Worm (Caenorhabditis elegans) whole organism, L4 larva: ENCODE data around the gene C28C12.1.

Experiments
- F10B5.3 ChIP-seq: sonication (generic microtip); optimal IDR thresholded peaks from 2 replicates; lab custom pipeline; 2016; ENCODE audit warnings: mild to moderate bottlenecking, missing genetic modification characterization, missing compliant biosample characterization
- Y105C5A.15 ChIP-seq: fragments of 200-800 bp; sonication (Bioruptor generic); IDR thresholded peaks from 2 replicates; pipeline ENCODE4 v1.3.6; 2022; ENCODE audit warnings: missing genetic modification characterization, missing compliant biosample characterization
- Y5F2A.4 ChIP-seq: fragments of 200-800 bp; sonication (Bioruptor generic); optimal IDR thresholded peaks from 2 replicates; lab custom pipeline; 2018; ENCODE audit warnings: mild to moderate bottlenecking, missing genetic modification characterization, missing compliant biosample characterization
- aha-1 ChIP-seq: fragments of 150-350 bp; peaks from one replicate; lab custom pipeline; 2014; ENCODE audit warnings: missing biosample characterization, missing genetic modification characterization
- ama-1 ChIP-seq: fragments of 150-350 bp; optimal IDR thresholded peaks from 2 replicates; lab custom pipeline; 2014; ENCODE audit warnings: inconsistent platforms, mixed read lengths
- attf-4 ChIP-seq: sonication (generic microtip); optimal IDR thresholded peaks from 3 replicates; lab custom pipeline; 2017; ENCODE audit warnings: missing biosample characterization, missing genetic modification characterization
- ceh-20 ChIP-seq: fragments of 200-800 bp; sonication (Bioruptor generic); IDR thresholded peaks from 2 replicates; pipeline ENCODE4 v1.3.6; 2022; ENCODE audit warnings: missing genetic modification reagents, missing genetic modification characterization, missing compliant biosample characterization
- ces-1 ChIP-seq: fragments of 150-350 bp; sonication (generic microtip); optimal IDR thresholded peaks from 4 replicates; lab custom pipeline; 2014; ENCODE audit warnings: missing biosample characterization, missing genetic modification reagents, missing genetic modification characterization
- cey-2 ChIP-seq: sonication (generic microtip); optimal IDR thresholded peaks from 3 replicates; lab custom pipeline; 2017; ENCODE audit warnings: missing genetic modification characterization, mild to moderate bottlenecking, missing compliant biosample characterization, antibody characterized with exemption, borderline replicate concordance; ENCODE audit not compliant: insufficient read depth
- ctbp-1 ChIP-seq: fragments of 200-800 bp; sonication (Bioruptor generic); IDR thresholded peaks from 2 replicates; pipeline ENCODE4 v1.3.6; 2022; ENCODE audit warnings: missing genetic modification reagents, missing genetic modification characterization, missing compliant biosample characterization
- daf-12 ChIP-seq: fragments of 150-350 bp; optimal IDR thresholded peaks from 2 replicates; lab custom pipeline; 2014; ENCODE audit warnings: missing biosample characterization, missing genetic modification reagents, missing genetic modification characterization
- daf-16 ChIP-seq, 3 experiments: sonication (generic microtip); optimal IDR thresholded peaks; 2 replicates each; lab custom pipeline; 2016 to 2017; ENCODE audit warnings: missing genetic modification characterization in 3 of 3, missing genetic modification reagents in 3 of 3, mild to moderate bottlenecking in 2 of 3, missing compliant biosample characterization in 2 of 3, missing biosample characterization in 1 of 3, moderate library complexity in 1 of 3
- daf-8 ChIP-seq: fragments of 200-800 bp; sonication (Bioruptor generic); IDR thresholded peaks from 2 replicates; pipeline ENCODE4 v1.3.6; 2022; ENCODE audit warnings: missing genetic modification characterization, missing compliant biosample characterization
- dmd-6 ChIP-seq: fragments of 200-800 bp; sonication (Bioruptor generic); IDR thresholded peaks from 2 replicates; pipeline ENCODE4 v1.3.6; 2022; ENCODE audit warnings: missing genetic modification reagents, missing genetic modification characterization, missing compliant biosample characterization
- dmd-9 ChIP-seq: fragments of 200-800 bp; sonication (Bioruptor generic); IDR thresholded peaks from 2 replicates; pipeline ENCODE4 v1.3.6; 2022; ENCODE audit warnings: missing genetic modification reagents, missing genetic modification characterization, missing compliant biosample characterization
- dpl-1 ChIP-seq: fragments of 150-350 bp; optimal IDR thresholded peaks from 2 replicates; lab custom pipeline; 2014; ENCODE audit warnings: missing biosample characterization, missing genetic modification reagents, missing genetic modification characterization
- dve-1 ChIP-seq: sonication (generic microtip); optimal IDR thresholded peaks from 2 replicates; lab custom pipeline; 2017; ENCODE audit warnings: antibody characterized with exemption, mild to moderate bottlenecking, missing genetic modification characterization, missing compliant biosample characterization; ENCODE audit not compliant: insufficient read depth
- egl-27 ChIP-seq: sonication (generic microtip); optimal IDR thresholded peaks from 3 replicates; lab custom pipeline; 2017; ENCODE audit warnings: missing biosample characterization, missing genetic modification reagents, missing genetic modification characterization
- egl-43 ChIP-seq: fragments of 200-800 bp; sonication (Bioruptor generic); IDR thresholded peaks from 2 replicates; pipeline ENCODE4 v1.3.6; 2022; ENCODE audit warnings: missing genetic modification reagents, missing genetic modification characterization, missing compliant biosample characterization
- fkh-10 ChIP-seq: fragments of 150-350 bp; optimal IDR thresholded peaks from 2 replicates; lab custom pipeline; 2014; ENCODE audit warnings: missing biosample characterization, missing genetic modification reagents, missing genetic modification characterization
- fos-1 ChIP-seq: fragments of 150-350 bp; optimal IDR thresholded peaks from 2 replicates; lab custom pipeline; 2014; ENCODE audit warnings: missing biosample characterization, missing genetic modification characterization
- hmg-1.1 ChIP-seq: fragments of 200-800 bp; sonication (Bioruptor generic); IDR thresholded peaks from 2 replicates; pipeline ENCODE4 v1.3.6; 2022; ENCODE audit warnings: missing genetic modification reagents, missing genetic modification characterization, missing compliant biosample characterization
- lin-13 ChIP-seq: fragments of 150-350 bp; optimal IDR thresholded peaks from 2 replicates; lab custom pipeline; 2014; ENCODE audit warnings: missing biosample characterization, missing genetic modification reagents, missing genetic modification characterization
- lsy-2 ChIP-seq, 2 experiments: fragments of 150-350 bp in 1 of 2; sonication (generic microtip) in 1 of 2; optimal IDR thresholded peaks; 2 replicates each; lab custom pipeline; 2014 to 2017; ENCODE audit warnings: missing biosample characterization in 2 of 2, missing genetic modification characterization in 2 of 2
- madf-5 ChIP-seq, 2 experiments: fragments of 200-800 bp; sonication (Bioruptor generic); IDR thresholded peaks; 2 replicates each; pipeline ENCODE4 v1.3.6; 2022; ENCODE audit warnings: missing compliant biosample characterization in 2 of 2, missing genetic modification characterization in 2 of 2
- madf-9 ChIP-seq: fragments of 200-800 bp; sonication (Bioruptor generic); conservative IDR thresholded peaks from 2 replicates; pipeline ENCODE4 v1.3.6; 2022; ENCODE audit warnings: missing genetic modification reagents, missing genetic modification characterization, missing compliant biosample characterization
- mdl-1 ChIP-seq, 2 experiments: fragments of 150-350 bp in 1 of 2; sonication (generic microtip) in 1 of 2; optimal IDR thresholded peaks; 2 replicates each; lab custom pipeline; 2014 to 2017; ENCODE audit warnings: missing biosample characterization in 2 of 2, missing genetic modification characterization in 2 of 2
- mep-1 ChIP-seq: fragments of 150-350 bp; sonication (generic microtip); optimal IDR thresholded peaks from 3 replicates; lab custom pipeline; 2014; ENCODE audit warnings: missing biosample characterization, missing genetic modification characterization
- mes-2 ChIP-seq: sonication (generic microtip); optimal IDR thresholded peaks from 2 replicates; lab custom pipeline; 2016; ENCODE audit warnings: missing genotype, mild to moderate bottlenecking, missing genetic modification characterization, missing compliant biosample characterization; ENCODE audit not compliant: poor library complexity, severe bottlenecking
- mxl-3 ChIP-seq: fragments of 200-800 bp; sonication (Bioruptor generic); optimal IDR thresholded peaks from 2 replicates; lab custom pipeline; 2018; ENCODE audit warnings: mild to moderate bottlenecking, missing genetic modification characterization, missing compliant biosample characterization
- nhr-102 ChIP-seq: sonication (generic microtip); optimal IDR thresholded peaks from 2 replicates; lab custom pipeline; 2016; ENCODE audit warnings: mild to moderate bottlenecking, missing genetic modification characterization, moderate library complexity, missing compliant biosample characterization
- nhr-237 ChIP-seq: sonication (generic microtip); optimal IDR thresholded peaks from 2 replicates; lab custom pipeline; 2017; ENCODE audit warnings: missing biosample characterization, missing genetic modification characterization
- nhr-25 ChIP-seq: sonication (generic microtip); optimal IDR thresholded peaks from 2 replicates; lab custom pipeline; 2017; ENCODE audit warnings: missing genetic modification characterization, mild to moderate bottlenecking, missing compliant biosample characterization, antibody characterized with exemption, moderate library complexity, borderline replicate concordance; ENCODE audit not compliant: insufficient read depth
- nhr-28 ChIP-seq: fragments of 150-350 bp; optimal IDR thresholded peaks from 2 replicates; lab custom pipeline; 2014; ENCODE audit warnings: missing biosample characterization, missing genetic modification characterization
- nhr-41 ChIP-seq: fragments of 200-800 bp; sonication (Bioruptor generic); IDR thresholded peaks from 2 replicates; pipeline ENCODE4 v1.3.6; 2022; ENCODE audit warnings: missing genetic modification reagents, missing genetic modification characterization, missing compliant biosample characterization
- nhr-48 ChIP-seq: sonication (generic microtip); optimal IDR thresholded peaks from 2 replicates; lab custom pipeline; 2016; ENCODE audit warnings: mild to moderate bottlenecking, missing genetic modification characterization, missing compliant biosample characterization
- nhr-6 ChIP-seq: fragments of 150-350 bp; optimal IDR thresholded peaks from 2 replicates; lab custom pipeline; 2014; ENCODE audit warnings: missing biosample characterization, missing genetic modification characterization
- nhr-76 ChIP-seq: fragments of 150-350 bp; optimal IDR thresholded peaks from 2 replicates; lab custom pipeline; 2014; ENCODE audit warnings: missing biosample characterization, missing genetic modification characterization
- nhr-77 ChIP-seq: fragments of 150-350 bp; optimal IDR thresholded peaks from 2 replicates; lab custom pipeline; 2014; ENCODE audit warnings: missing biosample characterization, missing genetic modification characterization
- pha-4 ChIP-seq, 2 experiments: fragments of 150-350 bp in 1 of 2; fragments of 200-800 bp in 1 of 2; sonication (Bioruptor generic) in 1 of 2; IDR thresholded peaks in 1 of 2; optimal IDR thresholded peaks in 1 of 2; 2 replicates each; pipeline versions ENCODE4 v1.3.6 to Lab custom; 2014 to 2022; ENCODE audit warnings: missing genetic modification characterization in 2 of 2, missing genetic modification reagents in 2 of 2, missing biosample characterization in 1 of 2, missing compliant biosample characterization in 1 of 2
- php-3 ChIP-seq: fragments of 200-800 bp; sonication (Bioruptor generic); IDR thresholded peaks from 2 replicates; pipeline ENCODE4 v1.3.6; 2022; ENCODE audit warnings: missing genetic modification reagents, missing genetic modification characterization, missing compliant biosample characterization
- pqm-1 ChIP-seq: sonication (generic microtip); optimal IDR thresholded peaks from 2 replicates; lab custom pipeline; 2017; ENCODE audit warnings: missing biosample characterization, missing genetic modification characterization
- sdz-12 ChIP-seq: fragments of 200-800 bp; sonication (Bioruptor generic); optimal IDR thresholded peaks from 2 replicates; lab custom pipeline; 2018; ENCODE audit warnings: mild to moderate bottlenecking, missing genetic modification characterization, missing compliant biosample characterization
- snpc-1.2 ChIP-seq: fragments of 200-800 bp; sonication (Bioruptor generic); IDR thresholded peaks from 2 replicates; pipeline ENCODE4 v1.3.6; 2022; ENCODE audit warnings: missing genetic modification reagents, missing genetic modification characterization, missing compliant biosample characterization
- spr-1 ChIP-seq: sonication (generic microtip); optimal IDR thresholded peaks from 2 replicates; lab custom pipeline; 2016; ENCODE audit warnings: mild to moderate bottlenecking, missing genetic modification characterization, missing compliant biosample characterization
- tag-97 ChIP-seq: fragments of 200-800 bp; sonication (Bioruptor generic); IDR thresholded peaks from 2 replicates; pipeline ENCODE4 v1.3.6; 2022; ENCODE audit warnings: missing genetic modification characterization, missing compliant biosample characterization
- unc-130 ChIP-seq: sonication (generic microtip); optimal IDR thresholded peaks from 2 replicates; lab custom pipeline; 2016; ENCODE audit warnings: missing genetic modification reagents, missing genetic modification characterization, missing compliant biosample characterization
- ztf-7 ChIP-seq: fragments of 150-350 bp; optimal IDR thresholded peaks from 2 replicates; lab custom pipeline; 2014; ENCODE audit warnings: missing biosample characterization, missing genetic modification characterization

Gene C28C12.1

DNA sequence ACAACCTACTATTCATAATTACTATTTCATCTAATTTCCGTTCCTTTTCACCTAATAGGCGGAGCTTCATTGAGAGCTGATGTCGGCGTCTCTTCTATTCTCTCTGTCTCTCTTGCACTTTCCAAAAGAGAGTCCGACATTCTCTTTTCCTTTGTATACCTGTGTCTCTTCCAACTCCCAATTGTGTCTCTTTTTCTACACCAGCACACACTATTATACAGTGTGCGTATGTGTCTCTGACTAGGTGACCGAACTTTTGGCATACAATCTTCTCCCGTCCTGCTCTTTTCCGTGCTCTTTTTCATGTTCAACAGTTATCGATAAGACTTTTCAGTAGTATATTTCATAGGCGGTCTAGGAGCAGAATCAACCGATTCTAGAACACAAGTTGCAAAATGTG, 38.8 kb downstream of the C28C12.1 start (continued):
- TF ChIP-seq madf-5 (GFP tag; IDR thresholded peaks at IDR 0.05; lab: Robert Waterston, UW) = no peak
- no peak for TF ChIP-seq lsy-2 (tag; optimal IDR thresholded peaks at IDR 0.05; lab: Kevin White, UChicago)
- TF ChIP-seq ces-1 (GFP tag; lab: Kevin White, UChicago) = no peak
- no peak for TF ChIP-seq nhr-76 (tag; lab: Kevin White, UChicago)
- TF ChIP-seq nhr-77 (tag; lab: Kevin White, UChicago) = peak; percentile 18
- TF ChIP-seq nhr-41 = 0 out of 2 replicates have a peak, but pooled peaks have one; percentile 21
- no peak for TF ChIP-seq sdz-12 (GFP tag; lab: Kevin White, UChicago)
- TF ChIP-seq nhr-25 (tag; lab: Kevin White, UChicago) = no peak
- no peak for TF ChIP-seq nhr-48 (tag; lab: Kevin White, UChicago)
- peak; percentile 71 for TF ChIP-seq nhr-28 (tag; lab: Kevin White, UChicago)
- TF ChIP-seq hmg-1.1 = no peak
- TF ChIP-seq spr-1 (tag; lab: Kevin White, UChicago) = no peak
- no peak for TF ChIP-seq ama-1 (lab: Kevin White, UChicago)
- TF ChIP-seq egl-27 (tag; lab: Kevin White, UChicago) = no peak
- no peak for TF ChIP-seq egl-43
- TF ChIP-seq ctbp-1 (GFP tag; lab: Robert Waterston, UW) = no peak
- TF ChIP-seq php-3 = no peak
- no peak for TF ChIP-seq ztf-7
- no peak for TF ChIP-seq mxl-3
- no peak for TF ChIP-seq dpl-1 (GFP tag; lab: Kevin White, UChicago)
- no peak for TF ChIP-seq cey-2 (tag; lab: Kevin White, UChicago)
- no peak for TF ChIP-seq F10B5.3 (tag; lab: Kevin White, UChicago)
- peak; percentile 61 for TF ChIP-seq mes-2 (tag; lab: Kevin White, UChicago)
- no peak for TF ChIP-seq nhr-6 (tag; lab: Kevin White, UChicago)
- no peak for TF ChIP-seq lin-13 (GFP tag; lab: Kevin White, UChicago)
- TF ChIP-seq pqm-1 (tag; lab: Kevin White, UChicago) = peak; percentile 82
- no peak for TF ChIP-seq unc-130
- no peak for TF ChIP-seq dmd-9 (GFP tag; lab: Robert Waterston, UW)
- TF ChIP-seq dve-1 (tag; lab: Kevin White, UChicago) = peak; percentile 44
- no peak for TF ChIP-seq Y5F2A.4 (GFP tag; lab: Kevin White, UChicago)
- TF ChIP-seq aha-1 = no peak
- no peak for TF ChIP-seq madf-9 (GFP tag; lab: Robert Waterston, UW)
- no peak for TF ChIP-seq tag-97 (GFP tag; lab: Robert Waterston, UW)

DNA sequence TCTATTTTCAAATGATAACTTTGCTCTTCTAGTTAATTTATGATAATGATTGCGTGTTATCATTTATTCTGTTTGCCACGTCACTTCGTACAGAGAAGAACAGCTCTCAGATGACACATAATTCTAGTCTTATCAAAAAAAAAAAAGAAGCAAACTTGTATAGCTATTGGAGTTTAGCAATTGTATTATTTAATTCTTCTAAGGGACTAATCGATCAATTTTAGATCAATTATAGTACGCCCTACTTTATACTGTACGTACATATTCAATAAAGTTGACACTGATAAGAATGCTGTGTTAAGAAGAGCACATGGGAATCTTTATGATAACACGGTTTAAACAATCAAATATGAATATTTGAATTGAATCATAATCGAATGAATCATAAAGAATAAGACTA, 40.8 kb downstream of the C28C12.1 start:
- peak; percentile 15 for TF ChIP-seq nhr-77 (tag; lab: Kevin White, UChicago)
- TF ChIP-seq dmd-6 (GFP tag; lab: Robert Waterston, UW) = peak; percentile 63; the same call in 1 of the 2 replicates
- no peak for TF ChIP-seq ztf-7
- TF ChIP-seq nhr-48 (tag; lab: Kevin White, UChicago) = peak; percentile 13
- peak; percentile 74 for TF ChIP-seq nhr-28 (tag; lab: Kevin White, UChicago)
- no peak for TF ChIP-seq lin-13 (GFP tag; lab: Kevin White, UChicago)
- TF ChIP-seq attf-4 (tag; lab: Kevin White, UChicago) = no peak
- TF ChIP-seq daf-8 = no peak
- TF ChIP-seq snpc-1.2 (GFP tag; lab: Robert Waterston, UW) = no peak
- no peak for TF ChIP-seq Y105C5A.15 (GFP tag; lab: Robert Waterston, UW)
- no peak for TF ChIP-seq F10B5.3 (tag; lab: Kevin White, UChicago)
- no peak for TF ChIP-seq daf-12 (tag; lab: Kevin White, UChicago)
- TF ChIP-seq egl-27 (tag; lab: Kevin White, UChicago) = no peak
- no peak for TF ChIP-seq nhr-41
- no peak for TF ChIP-seq nhr-102 (tag; lab: Kevin White, UChicago)
- 0 out of 2 replicates have a peak, but pooled peaks have one; percentile 38 for TF ChIP-seq pha-4 (GFP tag; IDR thresholded peaks at IDR 0.05; lab: Robert Waterston, UW)
- TF ChIP-seq pha-4 (tag; optimal IDR thresholded peaks at IDR 0.05; lab: Kevin White, UChicago) = no peak
- TF ChIP-seq fos-1 (tag; lab: Kevin White, UChicago) = peak; percentile 20
- TF ChIP-seq pqm-1 (tag; lab: Kevin White, UChicago) = peak; percentile 86
- TF ChIP-seq mep-1 (tag; lab: Kevin White, UChicago) = peak; percentile 17
- peak; percentile 41; the same call in 1 of the 2 replicates for TF ChIP-seq php-3
- no peak for TF ChIP-seq ceh-20 (GFP tag; lab: Robert Waterston, UW)
- TF ChIP-seq fkh-10 = no peak
- TF ChIP-seq dve-1 (tag; lab: Kevin White, UChicago) = peak; percentile 27
- TF ChIP-seq mdl-1 (tag; optimal IDR thresholded peaks at IDR 0.05; lab: Kevin White, UChicago) = peak in 1 of 2 experiments; percentile 23
- TF ChIP-seq nhr-237 (tag; lab: Kevin White, UChicago) = no peak
- peak; percentile 20 for TF ChIP-seq aha-1
- TF ChIP-seq daf-16 (GFP tag; optimal IDR thresholded peaks at IDR 0.05; lab: Kevin White, UChicago) = no peak
- peak; percentile 76 for TF ChIP-seq daf-16 (tag; optimal IDR thresholded peaks at IDR 0.05; lab: Kevin White, UChicago)
